Worm (Caenorhabditis elegans) whole organism, midembryonic: ENCODE measurements around the gene lin-3.

Experiments used
- T22C8.4 ChIP-seq: fragments of 200-800 bp; sonication (Bioruptor generic); IDR thresholded peaks from 2 replicates; pipeline ENCODE4 v1.3.6; 2022; ENCODE audit warnings: missing genetic modification characterization, missing compliant biosample characterization
- cog-1 ChIP-seq: sonication (generic microtip); optimal IDR thresholded peaks from 2 replicates; lab custom pipeline; 2016; ENCODE audit warnings: missing genetic modification characterization, missing compliant biosample characterization
- med-1 ChIP-seq: sonication (generic microtip); optimal IDR thresholded peaks from 2 replicates; lab custom pipeline; 2017; ENCODE audit warnings: missing genetic modification characterization, mild to moderate bottlenecking, missing compliant biosample characterization, antibody characterized with exemption, missing genetic modification reagents; ENCODE audit not compliant: insufficient read depth
- ref-1 ChIP-seq: fragments of 200-800 bp; sonication (Bioruptor generic); conservative IDR thresholded peaks from 2 replicates; pipeline ENCODE4 v1.3.6; 2022; ENCODE audit warnings: missing genetic modification reagents, missing genetic modification characterization, missing compliant biosample characterization
- ztf-23 ChIP-seq: fragments of 200-800 bp; sonication (Bioruptor generic); IDR thresholded peaks from 2 replicates; pipeline ENCODE4 v1.3.6; 2022; ENCODE audit warnings: missing genetic modification reagents, missing genetic modification characterization, missing compliant biosample characterization

DNA sequence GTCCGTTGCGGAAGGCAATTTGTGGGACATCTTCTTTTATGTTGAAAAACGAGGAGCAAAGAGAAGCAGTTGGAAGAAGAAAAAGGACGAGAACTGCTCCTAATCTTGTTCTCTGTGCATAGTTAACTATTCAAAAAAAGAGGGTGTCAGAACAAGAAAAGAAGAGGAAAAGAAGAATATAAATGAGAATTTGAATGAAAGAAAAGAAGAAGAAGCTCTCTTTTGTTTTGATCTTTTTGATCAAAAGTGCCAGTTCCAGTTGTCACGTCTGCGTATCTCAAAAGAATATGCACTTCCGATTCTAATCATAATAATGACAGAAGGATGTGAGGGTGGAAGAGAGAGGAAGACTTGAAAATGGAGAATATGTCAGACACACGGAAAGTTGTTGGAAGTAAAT, 40.9 kb downstream of the lin-3 start, which contains the start of gene M7.8:
- TF ChIP-seq ztf-23 (GFP tag; lab: Robert Waterston, UW) (no peak), med-1 (GFP tag; lab: Kevin White, UChicago) (no peak), T22C8.4 (GFP tag; lab: Robert Waterston, UW) (no peak), ref-1 (GFP tag; lab: Robert Waterston, UW) (no peak), cog-1 (tag; lab: Kevin White, UChicago) (no peak)
